Fruit fly (Drosophila melanogaster) whole organism, embryonic: ENCODE data around the gene cbt.

ENCODE experiments used
- B-H1 ChIP-seq: fragments of 200-800 bp; sonication (Bioruptor generic); IDR thresholded peaks from 3 replicates; pipeline ENCODE4 v1.3.6; 2022; ENCODE audit warnings: missing biosample characterization, missing genetic modification characterization
- B-H2 ChIP-seq: fragments of 200-800 bp; sonication (Bioruptor generic); optimal IDR thresholded peaks from 2 replicates; lab custom pipeline; 2018; ENCODE audit warnings: missing biosample characterization, mild to moderate bottlenecking, missing genetic modification characterization
- CG10209 ChIP-seq: fragments of 200-800 bp; sonication (Bioruptor generic); optimal IDR thresholded peaks from 3 replicates; lab custom pipeline; 2017; ENCODE audit warnings: missing biosample characterization, mild to moderate bottlenecking, missing genetic modification characterization, missing genetic modification reagents
- CG11504 ChIP-seq: fragments of 200-800 bp; sonication (Bioruptor generic); optimal IDR thresholded peaks from 3 replicates; lab custom pipeline; 2019; ENCODE audit warnings: missing biosample characterization, mild to moderate bottlenecking, missing genetic modification characterization, moderate library complexity
- CG12391 ChIP-seq: fragments of 200-800 bp; sonication (Bioruptor generic); optimal IDR thresholded peaks from 3 replicates; lab custom pipeline; 2018; ENCODE audit warnings: missing biosample characterization, mild to moderate bottlenecking, missing genetic modification characterization, moderate library complexity
- CG13287 ChIP-seq: fragments of 200-800 bp; sonication (Bioruptor generic); IDR thresholded peaks from 2 replicates; pipeline ENCODE4 v1.3.6; 2022; ENCODE audit warnings: missing biosample characterization, missing genetic modification characterization; ENCODE audit not compliant: partially characterized antibody
- CG14860 ChIP-seq: fragments of 200-800 bp; sonication (Bioruptor generic); IDR thresholded peaks from 3 replicates; pipeline ENCODE4 v1.3.6; 2022; ENCODE audit warnings: missing biosample characterization, missing genetic modification characterization; ENCODE audit not compliant: partially characterized antibody
- CG14965 ChIP-seq: fragments of 200-800 bp; sonication (Bioruptor generic); optimal IDR thresholded peaks from 2 replicates; lab custom pipeline; 2016; ENCODE audit warnings: missing biosample characterization, missing genetic modification characterization, borderline replicate concordance
- CG1647 ChIP-seq: fragments of 200-800 bp; sonication (Bioruptor generic); optimal IDR thresholded peaks from 3 replicates; lab custom pipeline; 2016; ENCODE audit warnings: missing biosample characterization, missing genetic modification characterization
- CG2712 ChIP-seq: fragments of 200-800 bp; optimal IDR thresholded peaks from 3 replicates; lab custom pipeline; 2019; ENCODE audit warnings: missing biosample characterization, mild to moderate bottlenecking, missing genetic modification characterization, moderate library complexity
- CG3065 ChIP-seq: fragments of 200-800 bp; sonication (Bioruptor generic); optimal IDR thresholded peaks from 2 replicates; lab custom pipeline; 2016; ENCODE audit warnings: missing biosample characterization, missing genetic modification characterization
- CG34376 ChIP-seq: fragments of 200-800 bp; sonication (Bioruptor generic); optimal IDR thresholded peaks from 2 replicates; lab custom pipeline; 2018; ENCODE audit warnings: missing biosample characterization, mild to moderate bottlenecking, missing genetic modification characterization
- CG34422 ChIP-seq: fragments of 200-800 bp; sonication (Bioruptor generic); IDR thresholded peaks from 3 replicates; pipeline ENCODE4 v1.3.6; 2022; ENCODE audit warnings: missing biosample characterization, missing genetic modification characterization
- CG4730 ChIP-seq: fragments of 200-800 bp; sonication (Bioruptor generic); IDR thresholded peaks from 2 replicates; pipeline ENCODE4 v1.3.6; 2022; ENCODE audit warnings: missing biosample characterization, missing genetic modification characterization
- CG5245 ChIP-seq: fragments of 200-800 bp; sonication (Bioruptor generic); optimal IDR thresholded peaks from 3 replicates; lab custom pipeline; 2016; ENCODE audit warnings: missing biosample characterization, missing genetic modification characterization
- CG6689 ChIP-seq: fragments of 200-800 bp; sonication (Bioruptor generic); IDR thresholded peaks from 2 replicates; pipeline ENCODE4 v1.3.6; 2022; ENCODE audit warnings: missing biosample characterization, missing genetic modification characterization
- CG7372 ChIP-seq: fragments of 200-800 bp; sonication (Bioruptor generic); IDR thresholded peaks from 2 replicates; pipeline ENCODE4 v1.3.6; 2022; ENCODE audit warnings: missing biosample characterization, missing genetic modification characterization
- CG7963 ChIP-seq: fragments of 200-800 bp; sonication (Bioruptor generic); IDR thresholded peaks from 3 replicates; pipeline ENCODE4 v1.3.6; 2022; ENCODE audit warnings: missing biosample characterization, missing genetic modification characterization; ENCODE audit not compliant: partially characterized antibody
- CG7987 ChIP-seq: fragments of 200-800 bp; sonication (Bioruptor generic); optimal IDR thresholded peaks from 2 replicates; lab custom pipeline; 2018; ENCODE audit warnings: missing biosample characterization, mild to moderate bottlenecking, missing genetic modification characterization, moderate library complexity
- CHES-1-like ChIP-seq: fragments of 200-800 bp; sonication (Bioruptor generic); optimal IDR thresholded peaks from 2 replicates; lab custom pipeline; 2016; ENCODE audit warnings: missing biosample characterization, missing genetic modification characterization
- Hmr ChIP-seq: fragments of 200-800 bp; sonication (Bioruptor generic); optimal IDR thresholded peaks from 3 replicates; lab custom pipeline; 2017; ENCODE audit warnings: mild to moderate bottlenecking, missing biosample characterization, missing genetic modification reagents, missing genetic modification characterization
- Myb ChIP-seq: fragments of 200-800 bp; sonication (Bioruptor generic); optimal IDR thresholded peaks from 2 replicates; lab custom pipeline; 2016; ENCODE audit warnings: missing biosample characterization, missing genetic modification characterization
- NC2β ChIP-seq: fragments of 200-800 bp; sonication (Bioruptor generic); optimal IDR thresholded peaks from 2 replicates; lab custom pipeline; 2016; ENCODE audit warnings: missing biosample characterization, missing genetic modification characterization
- Nf-YB ChIP-seq: fragments of 200-800 bp; sonication (Bioruptor generic); optimal IDR thresholded peaks from 3 replicates; lab custom pipeline; 2019; ENCODE audit warnings: missing biosample characterization, mild to moderate bottlenecking, missing genetic modification characterization, moderate library complexity
- Ssrp ChIP-seq: fragments of 200-800 bp; sonication (Bioruptor generic); optimal IDR thresholded peaks from 2 replicates; lab custom pipeline; 2018; ENCODE audit warnings: missing biosample characterization, mild to moderate bottlenecking, missing genetic modification characterization, moderate library complexity
- btn ChIP-seq: fragments of 200-800 bp; sonication (Bioruptor generic); optimal IDR thresholded peaks from 2 replicates; lab custom pipeline; 2016; ENCODE audit warnings: missing biosample characterization, missing genetic modification characterization
- chinmo ChIP-seq: fragments of 200-800 bp; sonication (Bioruptor generic); IDR thresholded peaks from 4 replicates; pipeline ENCODE4 v1.3.6; 2022; ENCODE audit warnings: missing biosample characterization, missing genetic modification characterization; ENCODE audit not compliant: partially characterized antibody
- chm ChIP-seq: fragments of 200-800 bp; sonication (Bioruptor generic); IDR thresholded peaks from 2 replicates; pipeline ENCODE4 v1.3.6; 2022; ENCODE audit warnings: missing biosample characterization, missing genetic modification characterization
- eyg ChIP-seq: fragments of 200-800 bp; sonication (Bioruptor generic); optimal IDR thresholded peaks from 3 replicates; lab custom pipeline; 2016; ENCODE audit warnings: missing biosample characterization, missing genetic modification characterization
- fd64A ChIP-seq: fragments of 200-800 bp; sonication (Bioruptor generic); optimal IDR thresholded peaks from 3 replicates; lab custom pipeline; 2018; ENCODE audit warnings: missing biosample characterization, mild to moderate bottlenecking, missing genetic modification characterization
- ftz-f1 ChIP-seq: fragments of 200-800 bp; sonication (Bioruptor generic); optimal IDR thresholded peaks from 2 replicates; lab custom pipeline; 2016; ENCODE audit warnings: missing biosample characterization, missing genetic modification characterization
- gsb-n ChIP-seq: fragments of 200-800 bp; sonication (Bioruptor generic); optimal IDR thresholded peaks from 3 replicates; lab custom pipeline; 2018; ENCODE audit warnings: missing biosample characterization, mild to moderate bottlenecking, missing genetic modification characterization
- ham ChIP-seq: fragments of 200-800 bp; sonication (Bioruptor generic); IDR thresholded peaks from 2 replicates; pipeline ENCODE4 v1.3.6; 2022; ENCODE audit warnings: missing biosample characterization, missing genetic modification characterization
- hkb ChIP-seq, 2 experiments: fragments of 200-800 bp in 1 of 2; fragments of >200 bp in 1 of 2; sonication (Bioruptor generic) in 1 of 2; IDR thresholded peaks in 1 of 2; optimal IDR thresholded peaks in 1 of 2; 2 replicates each; pipeline versions ENCODE4 v1.3.6 to Lab custom; 2017 to 2022; ENCODE audit warnings: missing biosample characterization in 1 of 2, missing genetic modification characterization in 1 of 2
- kah ChIP-seq: fragments of 200-800 bp; sonication (Bioruptor generic); optimal IDR thresholded peaks from 2 replicates; lab custom pipeline; 2018; ENCODE audit warnings: missing biosample characterization, mild to moderate bottlenecking, missing genetic modification characterization
- mirr ChIP-seq: fragments of 200-800 bp; sonication (Bioruptor generic); optimal IDR thresholded peaks from 3 replicates; lab custom pipeline; 2018; ENCODE audit warnings: missing biosample characterization, mild to moderate bottlenecking, missing genetic modification characterization
- mld ChIP-seq: fragments of 200-800 bp; sonication (Bioruptor generic); IDR thresholded peaks from 3 replicates; pipeline ENCODE4 v1.3.6; 2022; ENCODE audit warnings: missing biosample characterization, missing genetic modification characterization; ENCODE audit not compliant: partially characterized antibody
- prd ChIP-seq, 3 experiments: fragments of >200 bp in 2 of 3; fragments of 200-800 bp in 1 of 3; sonication (Bioruptor generic) in 1 of 3; optimal IDR thresholded peaks in 2 of 3; IDR thresholded peaks in 1 of 3; 2 replicates in 2 of 3; 3 replicates in 1 of 3; pipeline versions ENCODE4 v1.3.6 to Lab custom; 2017 to 2022; ENCODE audit warnings: missing biosample characterization in 1 of 3, missing genetic modification characterization in 1 of 3
- rib ChIP-seq: fragments of 200-800 bp; sonication (Bioruptor generic); IDR thresholded peaks from 2 replicates; pipeline ENCODE4 v1.3.6; 2022; ENCODE audit warnings: missing biosample characterization, missing genetic modification characterization
- ro ChIP-seq: fragments of 200-800 bp; sonication (Bioruptor generic); IDR thresholded peaks from 2 replicates; pipeline ENCODE4 v1.3.6; 2022; ENCODE audit warnings: missing biosample characterization, missing genetic modification characterization
- slou ChIP-seq: fragments of 200-800 bp; sonication (Bioruptor generic); optimal IDR thresholded peaks from 3 replicates; lab custom pipeline; 2016; ENCODE audit warnings: missing biosample characterization, missing genetic modification characterization
- sna ChIP-seq: fragments of 200-800 bp; sonication (Bioruptor generic); IDR thresholded peaks from 2 replicates; pipeline ENCODE4 v1.3.6; 2022; ENCODE audit warnings: missing biosample characterization, missing genetic modification characterization; ENCODE audit not compliant: partially characterized antibody
- tap ChIP-seq: fragments of 200-800 bp; optimal IDR thresholded peaks from 3 replicates; lab custom pipeline; 2019; ENCODE audit warnings: missing biosample characterization, mild to moderate bottlenecking, missing genetic modification characterization, moderate library complexity
- zf30C ChIP-seq: fragments of 200-800 bp; sonication (Bioruptor generic); optimal IDR thresholded peaks from 3 replicates; lab custom pipeline; 2018; ENCODE audit warnings: missing biosample characterization, mild to moderate bottlenecking, missing genetic modification characterization

Gene cbt

DNA sequence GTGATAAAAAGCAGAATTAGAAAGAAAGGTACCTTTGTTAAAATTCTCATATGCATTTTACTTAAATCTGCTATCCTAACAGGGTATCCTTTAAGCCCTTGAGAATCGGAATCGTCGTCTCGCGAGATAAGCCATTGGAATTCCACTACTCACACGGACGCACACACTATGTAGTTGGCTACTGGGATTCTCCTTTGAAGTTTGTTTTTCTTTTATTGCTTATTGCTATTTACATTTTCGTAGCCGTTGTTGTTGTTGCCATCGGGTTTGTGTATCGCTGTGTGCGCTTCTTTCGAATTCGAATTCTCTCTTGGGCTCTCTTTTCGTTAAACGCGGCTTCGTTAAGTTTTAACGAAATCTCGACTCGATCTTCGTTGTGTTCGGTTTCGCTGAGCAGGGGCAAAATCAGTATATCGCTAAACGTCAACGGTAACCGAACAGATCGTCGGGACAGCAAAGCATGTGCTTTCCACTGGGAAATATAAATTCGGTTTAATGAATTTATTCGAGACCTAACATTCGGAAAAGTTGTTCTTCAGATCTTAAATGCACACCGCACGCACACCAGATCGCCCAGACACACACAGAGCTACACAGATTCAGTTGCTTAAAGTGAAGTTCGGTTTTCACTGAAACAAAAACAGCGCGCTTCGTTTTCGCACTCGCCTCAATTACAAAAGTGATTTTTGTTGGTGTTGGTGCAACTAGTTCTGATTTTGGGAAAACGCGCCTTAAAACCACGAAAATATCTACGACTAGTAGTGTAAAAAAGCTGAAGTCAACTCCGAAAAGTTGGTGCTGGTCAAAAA, 48.5 kb downstream of the cbt start, which contains the start of gene ex (continued):
- TF ChIP-seq CG14860 (GFP tag; lab: Robert Waterston, UW) (no peak), CG12391 (tag; lab: Kevin White, UChicago) (peak; percentile 11), ham (GFP tag; lab: Robert Waterston, UW) (no peak), CHES-1-like (GFP tag; lab: Kevin White, UChicago) (peak; percentile 43), gsb-n (tag; lab: Kevin White, UChicago) (peak; percentile 38), CG7963 (GFP tag; lab: Robert Waterston, UW) (0 out of 3 replicates have a peak, but pooled peaks have one; percentile 26), Myb (GFP tag; lab: Kevin White, UChicago) (peak; percentile 28), slou (no peak), CG34376 (GFP tag; lab: Kevin White, UChicago) (peak; percentile 76), CG34422 (GFP tag; lab: Robert Waterston, UW) (no peak), prd (optimal IDR thresholded peaks at IDR 0.05; lab: Kevin White, UChicago) (no peak), prd (GFP tag; IDR thresholded peaks at IDR 0.05; lab: Robert Waterston, UW) (no peak), B-H1 (GFP tag; lab: Robert Waterston, UW) (no peak; the same call in 2 of the 3 replicates)
- TF ChIP-seq, all 482 proteins: peak for 247

DNA sequence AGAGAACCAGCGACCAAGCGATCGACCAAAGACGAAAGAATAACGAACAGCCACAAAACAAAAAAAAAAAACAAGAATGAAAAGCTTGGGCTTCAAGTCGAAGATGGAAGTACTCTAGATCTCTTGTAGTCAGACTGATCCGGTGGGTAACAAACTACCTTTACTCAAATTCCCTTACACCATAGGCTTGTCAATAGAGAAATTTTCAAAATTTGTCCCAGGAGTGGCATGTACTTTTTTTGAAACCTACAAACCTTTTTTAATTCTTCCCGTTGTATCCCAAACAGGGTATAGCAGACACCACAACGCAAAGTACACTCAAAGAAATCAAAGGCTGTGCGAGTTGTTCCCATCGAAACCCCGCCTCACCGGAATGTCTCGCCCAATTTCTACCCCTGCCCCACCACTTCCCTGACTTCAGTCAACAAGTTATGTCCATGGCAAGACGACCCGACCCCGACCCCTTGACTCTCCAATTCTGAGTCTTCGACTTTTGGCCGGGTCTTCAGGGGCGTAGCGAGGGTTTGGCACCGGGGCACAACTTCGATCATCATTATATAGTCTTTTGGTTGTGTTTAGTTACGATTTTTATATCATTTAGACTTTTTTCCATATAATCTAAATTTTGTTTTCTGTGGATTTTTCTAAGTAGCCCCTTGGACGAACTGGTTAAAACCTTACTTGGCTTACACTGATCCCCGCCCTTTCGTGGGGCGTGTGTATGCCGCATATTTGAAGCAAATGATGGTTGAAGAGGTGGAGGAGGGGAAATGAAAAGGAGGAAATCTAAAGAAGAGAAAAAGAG, 49.6 kb downstream of the cbt start:
- TF ChIP-seq CG14860 (GFP tag; lab: Robert Waterston, UW) (no peak), btn (GFP tag; lab: Kevin White, UChicago) (no peak), CG13287 (GFP tag; lab: Robert Waterston, UW) (no peak), Nf-YB (no peak), hkb (optimal IDR thresholded peaks at IDR 0.05; lab: Kevin White, UChicago) (no peak), hkb (GFP tag; IDR thresholded peaks at IDR 0.05; lab: Robert Waterston, UW) (0 out of 2 replicates have a peak, but pooled peaks have one; percentile 46), CG5245 (GFP tag; lab: Kevin White, UChicago) (no peak), tap (tag; lab: Kevin White, UChicago) (no peak), ftz-f1 (GFP tag; lab: Kevin White, UChicago) (no peak), CG14965 (GFP tag; lab: Kevin White, UChicago) (no peak), kah (GFP tag; lab: Kevin White, UChicago) (no peak), ro (GFP tag; lab: Robert Waterston, UW) (no peak), rib (GFP tag; lab: Robert Waterston, UW) (peak; percentile 55), CG3065 (GFP tag; lab: Kevin White, UChicago) (no peak), chm (GFP tag; lab: Robert Waterston, UW) (peak; percentile 58; the same call in 1 of the 2 replicates), mirr (GFP tag; lab: Kevin White, UChicago) (no peak), sna (GFP tag; lab: Robert Waterston, UW) (no peak), CG7987 (no peak), CG11504 (peak; percentile 40), CG6689 (peak; percentile 57), CG1647 (no peak), CG7372 (GFP tag; lab: Robert Waterston, UW) (no peak), B-H2 (no peak), mld (GFP tag; lab: Robert Waterston, UW) (no peak), CG10209 (GFP tag; lab: Kevin White, UChicago) (peak; percentile 20), NC2β (GFP tag; lab: Kevin White, UChicago) (peak; percentile 52), eyg (GFP tag; lab: Kevin White, UChicago) (peak; percentile 39), zf30C (GFP tag; lab: Kevin White, UChicago) (peak; percentile 61), fd64A (GFP tag; lab: Kevin White, UChicago) (no peak), chinmo (GFP tag; lab: Robert Waterston, UW) (no peak), Hmr (GFP tag; lab: Kevin White, UChicago) (peak; percentile 36), Ssrp (tag; lab: Kevin White, UChicago) (peak; percentile 36), CG2712 (tag; lab: Kevin White, UChicago) (peak; percentile 80), CG4730 (GFP tag; lab: Robert Waterston, UW) (peak; percentile 35; the same call in 1 of the 2 replicates)
